Fruit fly (Drosophila melanogaster): ENCODE results near the gene CG42816.

The CG42816 gene

dm6 chr3L:17791467-17791494, 6.1 kb downstream of the CG42816 start, which contains the start of gene CG42815:
Gene CG42815 (minus strand): TSS chr3L:17791486.
- no peak for TF ChIP-seq CG7839 (tag; optimal IDR thresholded peaks at IDR 0.05)
- no peak for TF ChIP-seq Optix (GFP tag; IDR thresholded peaks at IDR 0.05)
- no peak for TF ChIP-seq CG3847 (GFP tag; IDR thresholded peaks at IDR 0.05)
- TF ChIP-seq CG18011 (GFP tag; optimal IDR thresholded peaks at IDR 0.05) = no peak
- no peak for TF ChIP-seq C15 (GFP tag; IDR thresholded peaks at IDR 0.05)
- no peak for TF ChIP-seq CG10321 (GFP tag; IDR thresholded peaks at IDR 0.05)
- TF ChIP-seq ab (GFP tag; optimal IDR thresholded peaks at IDR 0.05) = no peak
- no peak for TF ChIP-seq Deaf1 (tag; optimal IDR thresholded peaks at IDR 0.05)
- no peak for TF ChIP-seq chn (GFP tag; optimal IDR thresholded peaks at IDR 0.05)
- TF ChIP-seq lilli (GFP tag; optimal IDR thresholded peaks at IDR 0.05) = no peak
- no peak for TF ChIP-seq CG6683 (GFP tag; optimal IDR thresholded peaks at IDR 0.05)
- TF ChIP-seq Awh (GFP tag; IDR thresholded peaks at IDR 0.05) = no peak
- TF ChIP-seq CG12071 (GFP tag; optimal IDR thresholded peaks at IDR 0.05) = no peak
- no peak for TF ChIP-seq emc (GFP tag; optimal IDR thresholded peaks at IDR 0.05)
- TF ChIP-seq usp (GFP tag; optimal IDR thresholded peaks at IDR 0.05) = no peak
- TF ChIP-seq CG17359 (tag; optimal IDR thresholded peaks at IDR 0.05) = no peak
- no peak for TF ChIP-seq Gug (GFP tag; IDR thresholded peaks at IDR 0.05)
- TF ChIP-seq CG3281 (GFP tag; optimal IDR thresholded peaks at IDR 0.05) = no peak
- TF ChIP-seq chif (GFP tag; optimal IDR thresholded peaks at IDR 0.05) = no peak
- no peak for TF ChIP-seq Dek (tag; optimal IDR thresholded peaks at IDR 0.05)

DNA sequence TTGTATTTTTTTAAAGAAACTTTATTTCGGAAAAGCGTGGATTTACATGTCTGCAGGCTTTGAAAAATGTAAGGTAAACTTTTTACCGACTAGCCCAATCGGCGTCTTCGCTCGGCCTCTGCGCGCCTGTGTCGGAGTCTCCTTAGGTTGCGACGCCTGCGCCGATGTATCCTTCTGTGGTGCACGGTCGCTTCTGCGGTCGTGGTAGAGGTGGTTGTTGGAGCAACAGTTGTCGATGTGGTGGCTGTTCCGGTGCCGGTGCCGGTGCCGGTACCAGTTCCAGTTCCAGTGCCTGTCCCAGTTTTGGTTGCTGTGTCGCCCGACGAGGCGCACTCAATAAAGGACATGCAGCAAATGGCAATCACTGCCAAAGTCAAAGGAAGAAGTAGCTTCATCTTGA, 6.3 kb downstream of the CG42816 start:
- TF ChIP-seq CG1603 (tag; optimal IDR thresholded peaks at IDR 0.05) (no peak), kah (GFP tag; optimal IDR thresholded peaks at IDR 0.05) (peak; percentile 33), CG2199 (GFP tag; IDR thresholded peaks at IDR 0.05) (peak; percentile 81; the same call in 2 of the 3 replicates), CG6689 (GFP tag; IDR thresholded peaks at IDR 0.05) (no peak), jumu (GFP tag; optimal IDR thresholded peaks at IDR 0.05) (no peak), scrt (GFP tag; optimal IDR thresholded peaks at IDR 0.05) (peak; percentile 83), stwl (tag; optimal IDR thresholded peaks at IDR 0.05) (peak; percentile 55), ewg (GFP tag; optimal IDR thresholded peaks at IDR 0.05) (peak; percentile 71), CG15514 (GFP tag; optimal IDR thresholded peaks at IDR 0.05) (peak; percentile 97), CG4360 (GFP tag; IDR thresholded peaks at IDR 0.05) (0 out of 2 replicates have a peak, but pooled peaks have one; percentile 9), zen2 (GFP tag; IDR thresholded peaks at IDR 0.05; ENCODE audit: partially characterized antibody) (0 out of 3 replicates have a peak, but pooled peaks have one; percentile 20)

- TF ChIP-seq CG3163 (GFP tag; optimal IDR thresholded peaks at IDR 0.05) (peak; percentile 16), pros (GFP tag; optimal IDR thresholded peaks at IDR 0.05) (peak; percentile 76), ttk (GFP tag; IDR thresholded peaks at IDR 0.05) (0 out of 2 replicates have a peak, but pooled peaks have one; percentile 8), CG3065 (GFP tag; optimal IDR thresholded peaks at IDR 0.05) (no peak), dati (GFP tag; IDR thresholded peaks at IDR 0.05) (no peak), CG2199 (GFP tag; IDR thresholded peaks at IDR 0.05) (peak; percentile 92), Trl (optimal IDR thresholded peaks at IDR 0.05) (peak in 1 of 2 experiments; percentile 7), Trl (GFP tag; optimal IDR thresholded peaks at IDR 0.05) (no peak), grn (GFP tag; optimal IDR thresholded peaks at IDR 0.05) (peak; percentile 11), CG32767 (GFP tag; IDR thresholded peaks at IDR 0.05) (no peak), CG15514 (GFP tag; optimal IDR thresholded peaks at IDR 0.05) (peak; percentile 16), lab (GFP tag; optimal IDR thresholded peaks at IDR 0.05) (peak; percentile 20), chm (GFP tag; IDR thresholded peaks at IDR 0.05) (peak; percentile 39; the same call in 1 of the 2 replicates), Jarid2 (GFP tag; optimal IDR thresholded peaks at IDR 0.05) (peak; percentile 73)
These were observed 33.4 kb downstream of the CG42816 start, which contains the start of the genes Adgf-A and Adgf-A2 for dm6 chr3L:17763987-17764386. Gene Adgf-A (minus strand): TSS chr3L:17764158. Gene Adgf-A2 (minus strand): TSS chr3L:17764158.

Measured in whole organism, embryonic.